Worm (Caenorhabditis elegans): ENCODE data around the gene xnd-1.

Gene xnd-1

ce11 chrIII:5564799-5565198 lies 39.5 kb upstream of the xnd-1 start, which contains the start of gene mlc-3 (continued):
- peak; percentile 56 for TF ChIP-seq pag-3 (tag; optimal IDR thresholded peaks at IDR 0.05; ENCODE audit: borderline replicate concordance, insufficient read depth)
- TF ChIP-seq aha-1 (tag; optimal IDR thresholded peaks at IDR 0.05): no peak
- TF ChIP-seq unc-98 (GFP tag; IDR thresholded peaks at IDR 0.05): no peak
- TF ChIP-seq hpl-2 (GFP tag; optimal IDR thresholded peaks at IDR 0.05): no peak
- no peak for TF ChIP-seq snpc-4 (tag; optimal IDR thresholded peaks at IDR 0.05)
- TF ChIP-seq irx-1 (tag; optimal IDR thresholded peaks at IDR 0.05): no peak
- TF ChIP-seq unc-30 (tag; optimal IDR thresholded peaks at IDR 0.05): no peak
- no peak for TF ChIP-seq fkh-10 (GFP tag; optimal IDR thresholded peaks at IDR 0.05)
- TF ChIP-seq dsc-1 (tag; optimal IDR thresholded peaks at IDR 0.05): peak; percentile 11

DNA sequence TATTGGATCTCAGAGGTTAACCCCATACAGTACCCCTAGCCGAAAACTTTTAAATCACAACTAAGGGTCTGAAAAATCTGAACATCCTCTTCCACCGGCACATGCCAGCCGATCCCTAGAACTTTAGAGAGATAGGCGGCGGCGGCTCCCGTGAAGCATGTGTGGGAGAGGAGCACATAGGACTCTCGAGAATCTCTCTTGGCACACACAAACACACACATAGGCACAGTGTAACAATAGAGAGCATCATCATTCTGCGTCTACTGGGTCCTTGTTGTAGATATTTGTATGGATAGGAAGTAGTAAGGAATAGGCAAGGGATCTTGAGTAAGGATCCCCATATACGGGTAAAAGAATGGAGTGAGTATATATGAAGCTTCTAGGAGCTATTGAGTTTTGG lies 38.6 kb upstream of the xnd-1 start:
- TF ChIP-seq snu-23 (GFP tag; optimal IDR thresholded peaks at IDR 0.05) (peak; percentile 1), isw-1 (GFP tag; IDR thresholded peaks at IDR 0.05) (no peak), nhr-237 (tag; optimal IDR thresholded peaks at IDR 0.05) (no peak), nhr-47 (tag; optimal IDR thresholded peaks at IDR 0.05) (no peak), nhr-20 (tag; optimal IDR thresholded peaks at IDR 0.05) (no peak), nhr-90 (tag; optimal IDR thresholded peaks at IDR 0.05; ENCODE audit: poor library complexity) (no peak), Y116A8C.19 (tag; optimal IDR thresholded peaks at IDR 0.05; ENCODE audit: borderline replicate concordance) (no peak), hpl-2 (GFP tag; optimal IDR thresholded peaks at IDR 0.05) (no peak), lin-14 (GFP tag; optimal IDR thresholded peaks at IDR 0.05) (peak; percentile 28), vab-15 (tag; optimal IDR thresholded peaks at IDR 0.05) (no peak), C04F5.9 (tag; optimal IDR thresholded peaks at IDR 0.05) (no peak), dsc-1 (tag; optimal IDR thresholded peaks at IDR 0.05) (peak; percentile 26), lir-3 (tag; optimal IDR thresholded peaks at IDR 0.05; ENCODE audit: poor library complexity) (no peak), ceh-63 (GFP tag; optimal IDR thresholded peaks at IDR 0.05) (no peak), C16A3.4 (tag; optimal IDR thresholded peaks at IDR 0.05) (no peak), nhr-76 (tag; optimal IDR thresholded peaks at IDR 0.05) (no peak), dpl-1 (GFP tag; optimal IDR thresholded peaks at IDR 0.05) (no peak), egl-13 (tag; optimal IDR thresholded peaks at IDR 0.05) (no peak), pag-3 (tag; optimal IDR thresholded peaks at IDR 0.05; ENCODE audit: borderline replicate concordance, insufficient read depth) (peak; percentile 89), ceh-82 (tag; optimal IDR thresholded peaks at IDR 0.05) (no peak), zag-1 (tag; optimal IDR thresholded peaks at IDR 0.05) (no peak), rnt-1 (tag; optimal IDR thresholded peaks at IDR 0.05) (peak; percentile 55), ces-1 (GFP tag; optimal IDR thresholded peaks at IDR 0.05) (no peak), efl-1 (optimal IDR thresholded peaks at IDR 0.05) (no peak), efl-1 (GFP tag; optimal IDR thresholded peaks at IDR 0.05 in 1 of 2) (no peak), nhr-77 (tag; optimal IDR thresholded peaks at IDR 0.05) (no peak), lin-39 (tag; optimal IDR thresholded peaks at IDR 0.05) (no peak), nhr-12 (tag; optimal IDR thresholded peaks at IDR 0.05) (no peak), nhr-71 (tag; optimal IDR thresholded peaks at IDR 0.05) (peak; percentile 33), C34B4.2 (tag; optimal IDR thresholded peaks at IDR 0.05) (no peak), ceh-8 (GFP tag; optimal IDR thresholded peaks at IDR 0.05) (no peak), nhr-19 (GFP tag; conservative IDR thresholded peaks at IDR 0.05) (peak; percentile 13; the same call in 1 of the 2 replicates), nhr-11 (tag; optimal IDR thresholded peaks at IDR 0.05) (no peak), ets-5 (GFP tag; IDR thresholded peaks at IDR 0.05) (no peak), alr-1 (tag; optimal IDR thresholded peaks at IDR 0.05; ENCODE audit: borderline replicate concordance) (no peak), fkh-10 (GFP tag; optimal IDR thresholded peaks at IDR 0.05) (no peak), lin-15B (tag; optimal IDR thresholded peaks at IDR 0.05) (no peak), unc-86 (tag; optimal IDR thresholded peaks at IDR 0.05) (no peak), nhr-84 (tag; optimal IDR thresholded peaks at IDR 0.05) (no peak), elt-3 (tag; optimal IDR thresholded peaks at IDR 0.05) (no peak)
